Fruit fly (Drosophila melanogaster) whole organism, embryonic: ENCODE data around the gene CG31957.

ENCODE experiments used
- Ada2b ChIP-seq: fragments of 200-800 bp; sonication (Bioruptor generic); IDR thresholded peaks from 2 replicates; pipeline ENCODE4 v1.3.6; 2022; ENCODE audit warnings: missing biosample characterization, missing genetic modification characterization
- Asciz ChIP-seq: fragments of 200-800 bp; sonication (Bioruptor generic); optimal IDR thresholded peaks from 2 replicates; lab custom pipeline; 2017; ENCODE audit warnings: missing biosample characterization, mild to moderate bottlenecking, missing genetic modification characterization, missing genetic modification reagents
- CG10147 ChIP-seq: fragments of 200-800 bp; sonication (Bioruptor generic); optimal IDR thresholded peaks from 2 replicates; lab custom pipeline; 2019; ENCODE audit warnings: missing biosample characterization, mild to moderate bottlenecking, missing genetic modification characterization, moderate library complexity
- CG10462 ChIP-seq: fragments of 200-800 bp; sonication (Bioruptor generic); optimal IDR thresholded peaks from 2 replicates; lab custom pipeline; 2016; ENCODE audit warnings: missing biosample characterization, missing genetic modification characterization
- CG10654 ChIP-seq: fragments of 200-800 bp; sonication (Bioruptor generic); optimal IDR thresholded peaks from 2 replicates; lab custom pipeline; 2016; ENCODE audit warnings: missing biosample characterization, missing genetic modification characterization
- CG11456 ChIP-seq: fragments of 200-800 bp; sonication (Bioruptor generic); IDR thresholded peaks from 3 replicates; pipeline ENCODE4 v1.3.6; 2022; ENCODE audit warnings: missing biosample characterization, missing genetic modification characterization
- CG11723 ChIP-seq: fragments of 200-800 bp; sonication (Bioruptor generic); optimal IDR thresholded peaks from 2 replicates; lab custom pipeline; 2017; ENCODE audit warnings: missing biosample characterization, mild to moderate bottlenecking, missing genetic modification characterization
- CG12155 ChIP-seq: fragments of 200-800 bp; sonication (Bioruptor generic); optimal IDR thresholded peaks from 3 replicates; lab custom pipeline; 2016; ENCODE audit warnings: missing biosample characterization, missing genetic modification characterization
- CG12236 ChIP-seq: fragments of 200-800 bp; sonication (Bioruptor generic); optimal IDR thresholded peaks from 2 replicates; lab custom pipeline; 2016; ENCODE audit warnings: missing biosample characterization, missing genetic modification characterization
- CG12299 ChIP-seq: fragments of 200-800 bp; sonication (Bioruptor generic); optimal IDR thresholded peaks from 2 replicates; lab custom pipeline; 2018; ENCODE audit warnings: missing biosample characterization, mild to moderate bottlenecking, missing genetic modification characterization
- CG13894 ChIP-seq: fragments of 200-800 bp; sonication (Bioruptor generic); optimal IDR thresholded peaks from 3 replicates; lab custom pipeline; 2018; ENCODE audit warnings: missing biosample characterization, mild to moderate bottlenecking, missing genetic modification characterization, moderate library complexity
- CG15073 ChIP-seq: fragments of 200-800 bp; sonication (Bioruptor generic); optimal IDR thresholded peaks from 2 replicates; lab custom pipeline; 2016; ENCODE audit warnings: missing biosample characterization, missing genetic modification characterization
- CG1602 ChIP-seq: fragments of 200-800 bp; sonication (Bioruptor generic); optimal IDR thresholded peaks from 3 replicates; lab custom pipeline; 2016; ENCODE audit warnings: missing biosample characterization, missing genetic modification characterization
- CG17328 ChIP-seq: fragments of 200-800 bp; sonication (Bioruptor generic); IDR thresholded peaks from 2 replicates; pipeline ENCODE4 v1.3.6; 2022; ENCODE audit warnings: missing biosample characterization, missing genetic modification characterization
- CG4328 ChIP-seq: fragments of 200-800 bp; sonication (Bioruptor generic); optimal IDR thresholded peaks from 3 replicates; lab custom pipeline; 2017; ENCODE audit warnings: missing biosample characterization, missing genetic modification reagents, missing genetic modification characterization
- CG6272 ChIP-seq: fragments of 200-800 bp; sonication (Bioruptor generic); IDR thresholded peaks from 2 replicates; pipeline ENCODE4 v1.3.6; 2022; ENCODE audit warnings: missing biosample characterization, missing genetic modification characterization
- CG7357 ChIP-seq: fragments of 200-800 bp; sonication (Bioruptor generic); IDR thresholded peaks from 3 replicates; pipeline ENCODE4 v1.3.6; 2022; ENCODE audit warnings: missing biosample characterization, missing genetic modification characterization
- CG7963 ChIP-seq: fragments of 200-800 bp; sonication (Bioruptor generic); IDR thresholded peaks from 3 replicates; pipeline ENCODE4 v1.3.6; 2022; ENCODE audit warnings: missing biosample characterization, missing genetic modification characterization; ENCODE audit not compliant: partially characterized antibody
- CG8944 ChIP-seq: fragments of 200-800 bp; sonication (Bioruptor generic); optimal IDR thresholded peaks from 3 replicates; lab custom pipeline; 2016; ENCODE audit warnings: missing biosample characterization, missing genetic modification characterization
- CG9797 ChIP-seq: fragments of 200-800 bp; sonication (Bioruptor generic); optimal IDR thresholded peaks from 3 replicates; lab custom pipeline; 2018; ENCODE audit warnings: missing biosample characterization, mild to moderate bottlenecking, missing genetic modification characterization
- CTCF ChIP-seq: fragments of 200-800 bp; sonication (Bioruptor generic); optimal IDR thresholded peaks from 2 replicates; lab custom pipeline; 2017; ENCODE audit warnings: missing biosample characterization, mild to moderate bottlenecking, missing genetic modification characterization, moderate library complexity
- Dek ChIP-seq: fragments of 200-800 bp; sonication (Bioruptor generic); optimal IDR thresholded peaks from 3 replicates; lab custom pipeline; 2019; ENCODE audit warnings: missing biosample characterization, mild to moderate bottlenecking, missing genetic modification characterization, moderate library complexity
- Dp ChIP-seq: fragments of 200-800 bp; sonication (Bioruptor generic); optimal IDR thresholded peaks from 2 replicates; lab custom pipeline; 2018; ENCODE audit warnings: missing biosample characterization, mild to moderate bottlenecking, missing genetic modification characterization, moderate library complexity
- E2f1 ChIP-seq: fragments of 200-800 bp; sonication (Bioruptor generic); IDR thresholded peaks from 2 replicates; pipeline ENCODE4 v1.3.6; 2022; ENCODE audit warnings: missing biosample characterization, missing genetic modification characterization
- Elba2 ChIP-seq: fragments of 200-800 bp; sonication (Bioruptor generic); optimal IDR thresholded peaks from 3 replicates; lab custom pipeline; 2016; ENCODE audit warnings: missing biosample characterization, missing genetic modification characterization
- Fer1 ChIP-seq: fragments of 200-800 bp; sonication (Bioruptor generic); optimal IDR thresholded peaks from 2 replicates; lab custom pipeline; 2017; ENCODE audit warnings: missing biosample characterization, mild to moderate bottlenecking, missing genetic modification characterization
- Hr3 ChIP-seq: fragments of 200-800 bp; sonication (Bioruptor generic); optimal IDR thresholded peaks from 3 replicates; lab custom pipeline; 2016; ENCODE audit warnings: missing biosample characterization, missing genetic modification characterization
- Mes4 ChIP-seq: fragments of 200-800 bp; sonication (Bioruptor generic); optimal IDR thresholded peaks from 2 replicates; lab custom pipeline; 2016; ENCODE audit warnings: missing biosample characterization, missing genetic modification characterization
- NC2α ChIP-seq: fragments of 200-800 bp; sonication (Bioruptor generic); optimal IDR thresholded peaks from 2 replicates; lab custom pipeline; 2016; ENCODE audit warnings: missing biosample characterization, missing genetic modification characterization
- Nf-YA ChIP-seq: fragments of 200-800 bp; sonication (Bioruptor generic); IDR thresholded peaks from 2 replicates; pipeline ENCODE4 v1.3.6; 2022; ENCODE audit warnings: missing biosample characterization, missing genetic modification characterization
- PHDP ChIP-seq: fragments of 200-800 bp; sonication (Bioruptor generic); optimal IDR thresholded peaks from 3 replicates; lab custom pipeline; 2018; ENCODE audit warnings: missing biosample characterization, mild to moderate bottlenecking, missing genetic modification characterization, moderate library complexity
- Six4 ChIP-seq: fragments of 200-800 bp; sonication (Bioruptor generic); optimal IDR thresholded peaks from 2 replicates; lab custom pipeline; 2016; ENCODE audit warnings: missing biosample characterization, missing genetic modification characterization
- Sry-β ChIP-seq: fragments of 200-800 bp; sonication (Bioruptor generic); optimal IDR thresholded peaks from 2 replicates; lab custom pipeline; 2018; ENCODE audit warnings: missing biosample characterization, mild to moderate bottlenecking, missing genetic modification characterization, moderate library complexity
- TFAM ChIP-seq: fragments of 200-800 bp; sonication (Bioruptor generic); optimal IDR thresholded peaks from 2 replicates; lab custom pipeline; 2017; ENCODE audit warnings: missing biosample characterization, missing genetic modification characterization, inconsistent platforms
- Tbp ChIP-seq: fragments of >200 bp; optimal IDR thresholded peaks from 2 replicates; lab custom pipeline; 2018; ENCODE audit warnings: missing biosample characterization, missing genetic modification characterization
- YL-1 ChIP-seq: fragments of 200-800 bp; sonication (Bioruptor generic); optimal IDR thresholded peaks from 3 replicates; lab custom pipeline; 2017; ENCODE audit warnings: missing biosample characterization, mild to moderate bottlenecking, missing genetic modification characterization
- ab ChIP-seq: fragments of 200-800 bp; sonication (Bioruptor generic); optimal IDR thresholded peaks from 2 replicates; lab custom pipeline; 2016; ENCODE audit warnings: missing biosample characterization, missing genetic modification characterization
- az2 ChIP-seq: fragments of 200-800 bp; sonication (Bioruptor generic); optimal IDR thresholded peaks from 3 replicates; lab custom pipeline; 2016; ENCODE audit warnings: missing biosample characterization, missing genetic modification characterization
- bowl ChIP-seq: fragments of 200-800 bp; sonication (Bioruptor generic); IDR thresholded peaks from 2 replicates; pipeline ENCODE4 v1.3.6; 2022; ENCODE audit warnings: missing biosample characterization, missing genetic modification characterization
- corto ChIP-seq: fragments of 200-800 bp; sonication (Bioruptor generic); optimal IDR thresholded peaks from 2 replicates; lab custom pipeline; 2016; ENCODE audit warnings: missing biosample characterization, mild to moderate bottlenecking, missing genetic modification characterization, moderate library complexity
- cwo ChIP-seq: fragments of 200-800 bp; sonication (Bioruptor generic); optimal IDR thresholded peaks from 3 replicates; lab custom pipeline; 2017; ENCODE audit warnings: missing biosample characterization, missing genetic modification characterization, mild to moderate bottlenecking, moderate library complexity, missing genetic modification reagents
- dimm ChIP-seq: fragments of 200-800 bp; sonication (Bioruptor generic); IDR thresholded peaks from 2 replicates; pipeline ENCODE4 v1.3.6; 2022; ENCODE audit warnings: missing biosample characterization, missing genetic modification characterization
- ems ChIP-seq: fragments of 200-800 bp; sonication (Bioruptor generic); optimal IDR thresholded peaks from 3 replicates; lab custom pipeline; 2016; ENCODE audit warnings: missing biosample characterization, missing genetic modification characterization
- esg ChIP-seq: fragments of 200-800 bp; sonication (Bioruptor generic); conservative IDR thresholded peaks from 2 replicates; pipeline ENCODE4 v1.3.6; 2022; ENCODE audit warnings: missing biosample characterization, missing genetic modification characterization
- gcm2 ChIP-seq: fragments of 200-800 bp; sonication (Bioruptor generic); optimal IDR thresholded peaks from 2 replicates; lab custom pipeline; 2016; ENCODE audit warnings: missing biosample characterization, missing genetic modification characterization
- gem ChIP-seq: fragments of 200-800 bp; sonication (Bioruptor generic); optimal IDR thresholded peaks from 2 replicates; lab custom pipeline; 2019; ENCODE audit warnings: missing biosample characterization, mild to moderate bottlenecking, missing genetic modification characterization, moderate library complexity
- hth ChIP-seq: fragments of >200 bp; optimal IDR thresholded peaks from 2 replicates; lab custom pipeline; 2017; ENCODE audit warnings: inconsistent platforms
- nerfin-2 ChIP-seq: fragments of 200-800 bp; sonication (Bioruptor generic); IDR thresholded peaks from 2 replicates; pipeline ENCODE4 v1.3.6; 2022; ENCODE audit warnings: missing biosample characterization, missing genetic modification characterization; ENCODE audit not compliant: partially characterized antibody
- nom ChIP-seq: fragments of 200-800 bp; sonication (Bioruptor generic); optimal IDR thresholded peaks from 2 replicates; lab custom pipeline; 2017; ENCODE audit warnings: missing biosample characterization, missing genetic modification characterization, mild to moderate bottlenecking, moderate library complexity, missing genetic modification reagents
- pb ChIP-seq: fragments of 200-800 bp; sonication (Bioruptor generic); optimal IDR thresholded peaks from 3 replicates; lab custom pipeline; 2016; ENCODE audit warnings: missing biosample characterization, missing genetic modification characterization
- pzg ChIP-seq: fragments of 200-800 bp; sonication (Bioruptor generic); optimal IDR thresholded peaks from 3 replicates; lab custom pipeline; 2018; ENCODE audit warnings: missing biosample characterization, mild to moderate bottlenecking, missing genetic modification characterization, moderate library complexity
- ranshi ChIP-seq: fragments of 200-800 bp; sonication (Bioruptor generic); IDR thresholded peaks from 2 replicates; pipeline ENCODE4 v1.3.6; 2022; ENCODE audit warnings: missing biosample characterization, missing genetic modification characterization
- yki ChIP-seq: fragments of >200 bp; optimal IDR thresholded peaks from 3 replicates; lab custom pipeline; 2018
- zen2 ChIP-seq: fragments of 200-800 bp; sonication (Bioruptor generic); IDR thresholded peaks from 3 replicates; pipeline ENCODE4 v1.3.6; 2022; ENCODE audit warnings: missing biosample characterization, missing genetic modification characterization; ENCODE audit not compliant: partially characterized antibody

The CG31957 gene

DNA sequence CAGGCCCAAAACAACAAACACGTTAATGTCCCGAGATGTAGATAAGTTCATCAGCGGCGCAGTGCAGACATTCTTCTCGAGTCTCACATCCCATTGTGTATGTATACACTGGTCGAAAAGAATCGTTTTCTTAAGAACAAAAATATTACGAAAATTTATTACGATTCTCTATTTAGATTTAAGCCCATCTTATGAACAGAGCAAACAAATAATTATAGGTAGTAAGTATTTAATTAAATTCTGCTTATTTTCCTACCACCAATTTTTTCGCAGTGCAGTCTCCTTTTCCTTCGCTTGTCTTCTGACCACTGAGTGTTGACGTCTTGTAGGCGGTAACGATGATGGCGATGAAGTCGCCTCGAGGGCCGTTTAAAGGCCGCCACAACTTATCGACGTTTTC is 10.9 kb downstream of the CG31957 start (continued):
- no peak for TF ChIP-seq Fer1 (GFP tag; lab: Kevin White, UChicago)
- TF ChIP-seq Elba2 = peak; percentile 58
- TF ChIP-seq Nf-YA (GFP tag; lab: Robert Waterston, UW) = no peak
- TF ChIP-seq CG7963 (GFP tag; lab: Robert Waterston, UW) = no peak
- TF ChIP-seq Ada2b (GFP tag; lab: Robert Waterston, UW) = no peak
- TF ChIP-seq CG6272 (GFP tag; lab: Robert Waterston, UW) = no peak
- TF ChIP-seq pzg (GFP tag; lab: Kevin White, UChicago) = no peak
- no peak for TF ChIP-seq TFAM
- TF ChIP-seq yki (lab: Kevin White, UChicago) = no peak
- no peak for TF ChIP-seq Sry-β
- no peak for TF ChIP-seq CG7357
- TF ChIP-seq nerfin-2 (GFP tag; lab: Robert Waterston, UW) = no peak
- no peak for TF ChIP-seq Dp (GFP tag; lab: Kevin White, UChicago)
- no peak for TF ChIP-seq dimm (GFP tag; lab: Robert Waterston, UW)
- no peak for TF ChIP-seq Dek
- TF ChIP-seq YL-1 (GFP tag; lab: Kevin White, UChicago) = no peak
- TF ChIP-seq Asciz (GFP tag; lab: Kevin White, UChicago) = no peak
- no peak for TF ChIP-seq hth (lab: Kevin White, UChicago)
- TF ChIP-seq CG10147 = no peak
- TF ChIP-seq ems (GFP tag; lab: Kevin White, UChicago) = no peak
- no peak for TF ChIP-seq gcm2
- no peak for TF ChIP-seq CG9797
- no peak for TF ChIP-seq CG10654 (GFP tag; lab: Kevin White, UChicago)
- TF ChIP-seq nom (GFP tag; lab: Kevin White, UChicago) = peak; percentile 33
- no peak for TF ChIP-seq CG13894 (tag; lab: Kevin White, UChicago)
- no peak for TF ChIP-seq corto (GFP tag; lab: Kevin White, UChicago)
- TF ChIP-seq ranshi (GFP tag; lab: Robert Waterston, UW) = no peak
- TF ChIP-seq CG12155 (GFP tag; lab: Kevin White, UChicago) = no peak
- no peak for TF ChIP-seq CG15073 (GFP tag; lab: Kevin White, UChicago)
- no peak for TF ChIP-seq CG8944 (GFP tag; lab: Kevin White, UChicago)
- TF ChIP-seq CG4328 (GFP tag; lab: Kevin White, UChicago) = no peak
- no peak for TF ChIP-seq pb (GFP tag; lab: Kevin White, UChicago)
- TF ChIP-seq ab (GFP tag; lab: Kevin White, UChicago) = no peak
- TF ChIP-seq CG11723 (GFP tag; lab: Kevin White, UChicago) = no peak
- no peak for TF ChIP-seq cwo (GFP tag; lab: Kevin White, UChicago)
- TF ChIP-seq CG11456 = no peak
- peak; percentile 61 for TF ChIP-seq CG1602 (GFP tag; lab: Kevin White, UChicago)
- peak; percentile 22 for TF ChIP-seq Six4 (GFP tag; lab: Kevin White, UChicago)
- no peak for TF ChIP-seq CG10462 (GFP tag; lab: Kevin White, UChicago)
- TF ChIP-seq E2f1 (GFP tag; lab: Robert Waterston, UW) = no peak
- TF ChIP-seq CTCF (GFP tag; lab: Kevin White, UChicago) = no peak
- TF ChIP-seq NC2α (GFP tag; lab: Kevin White, UChicago) = no peak
- TF ChIP-seq Tbp (GFP tag; lab: Kevin White, UChicago) = no peak
- peak; percentile 10 for TF ChIP-seq Hr3 (GFP tag; lab: Kevin White, UChicago)
- TF ChIP-seq CG17328 = peak; percentile 74
- TF ChIP-seq CG12236 (GFP tag; lab: Kevin White, UChicago) = no peak
- TF ChIP-seq esg (GFP tag; lab: Robert Waterston, UW) = no peak
- peak; percentile 80 for TF ChIP-seq gem
- no peak for TF ChIP-seq PHDP (tag; lab: Kevin White, UChicago)
- TF ChIP-seq Mes4 (GFP tag; lab: Kevin White, UChicago) = no peak
- TF ChIP-seq az2 (GFP tag; lab: Kevin White, UChicago) = peak; percentile 45
- TF ChIP-seq zen2 (GFP tag; lab: Robert Waterston, UW) = no peak
- no peak for TF ChIP-seq CG12299 (tag; lab: Kevin White, UChicago)
- no peak for TF ChIP-seq bowl (GFP tag; lab: Robert Waterston, UW)
